Fruit fly (Drosophila melanogaster): Measurements from ENCODE around the gene Gr10a.
A peak's percentile ranks its signal among the peaks of the same experiment; 100 is the strongest.

Gene Gr10a

DNA sequence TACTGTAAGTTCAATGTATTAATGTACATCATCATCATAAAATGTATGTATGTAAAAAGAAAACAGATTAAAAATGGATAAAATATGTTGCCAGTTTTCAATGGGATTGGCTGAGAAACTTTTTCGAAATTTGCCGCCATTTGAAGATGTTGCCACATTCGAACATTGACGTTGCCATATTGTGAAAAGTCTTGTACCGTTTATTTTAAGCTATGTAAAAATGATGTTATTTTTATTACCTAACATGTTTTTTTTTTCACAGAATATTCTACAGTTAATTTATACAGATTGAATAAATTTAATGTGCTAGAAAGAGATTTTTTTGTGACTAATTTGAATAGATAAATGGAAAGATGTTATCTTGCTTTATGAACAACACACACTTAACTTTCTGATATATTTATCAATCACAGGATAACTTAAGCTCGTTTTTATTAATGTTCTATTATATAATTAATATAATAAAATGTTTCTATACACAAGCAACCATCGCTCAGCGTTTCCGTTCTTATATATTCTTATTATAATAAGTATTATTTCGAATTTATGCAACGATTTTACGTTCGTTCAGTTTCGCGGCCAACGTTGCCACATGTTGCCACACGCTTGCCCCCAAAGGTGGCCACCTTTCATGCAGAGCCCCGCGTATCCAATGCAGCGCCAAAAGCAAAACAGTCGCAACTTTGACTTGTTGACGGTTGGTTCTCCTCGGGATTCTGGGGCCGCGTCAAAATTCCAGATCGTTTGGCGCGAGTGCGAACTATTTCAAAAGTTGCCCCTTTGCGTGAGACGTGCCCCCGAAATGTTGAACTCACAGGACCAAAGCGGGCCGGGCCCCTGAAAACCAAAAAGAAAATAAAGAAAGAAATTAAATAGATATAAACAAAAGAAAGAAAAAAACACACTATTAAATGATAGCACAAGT is 42.0 kb upstream of the Gr10a start, which contains the start of gene CG43155:
Gene CG43155, plus strand, starts transcription at position 875 of the 925 bp plus-strand sequence.
- TF ChIP-seq E2f2 (GFP tag; IDR thresholded peaks at IDR 0.05), result peak; percentile 72
- 0 out of 2 replicates have a peak, but pooled peaks have one; percentile 9 for TF ChIP-seq amos (GFP tag; IDR thresholded peaks at IDR 0.05; ENCODE audit: partially characterized antibody)
- TF ChIP-seq lilli (GFP tag; optimal IDR thresholded peaks at IDR 0.05), result no peak
- TF ChIP-seq CTCF (GFP tag; optimal IDR thresholded peaks at IDR 0.05), result peak; percentile 57
- TF ChIP-seq stwl (tag; optimal IDR thresholded peaks at IDR 0.05), result peak; percentile 14
- peak; percentile 70 for TF ChIP-seq Dp (GFP tag; optimal IDR thresholded peaks at IDR 0.05)
- peak in 1 of 2 experiments; percentile 51 for TF ChIP-seq Pdp1 (GFP tag; optimal IDR thresholded peaks at IDR 0.05)
- TF ChIP-seq Myb (GFP tag; optimal IDR thresholded peaks at IDR 0.05), result peak; percentile 34
- TF ChIP-seq CG1603 (tag; optimal IDR thresholded peaks at IDR 0.05), result peak; percentile 10
- peak; percentile 20 for TF ChIP-seq pzg (GFP tag; optimal IDR thresholded peaks at IDR 0.05)
- peak; percentile 42; the same call in 1 of the 2 replicates for TF ChIP-seq CG13287 (GFP tag; IDR thresholded peaks at IDR 0.05; ENCODE audit: partially characterized antibody)
- peak; percentile 14; the same call in 1 of the 2 replicates for TF ChIP-seq bbx (GFP tag; IDR thresholded peaks at IDR 0.05; ENCODE audit: partially characterized antibody)
- TF ChIP-seq Med (GFP tag), result peak; percentile 63
- TF ChIP-seq crp (GFP tag; optimal IDR thresholded peaks at IDR 0.05), result no peak
- 0 out of 3 replicates have a peak, but pooled peaks have one; percentile 20 for TF ChIP-seq CG34422 (GFP tag; IDR thresholded peaks at IDR 0.05)
- no peak for TF ChIP-seq CG10654 (GFP tag; optimal IDR thresholded peaks at IDR 0.05)

DNA sequence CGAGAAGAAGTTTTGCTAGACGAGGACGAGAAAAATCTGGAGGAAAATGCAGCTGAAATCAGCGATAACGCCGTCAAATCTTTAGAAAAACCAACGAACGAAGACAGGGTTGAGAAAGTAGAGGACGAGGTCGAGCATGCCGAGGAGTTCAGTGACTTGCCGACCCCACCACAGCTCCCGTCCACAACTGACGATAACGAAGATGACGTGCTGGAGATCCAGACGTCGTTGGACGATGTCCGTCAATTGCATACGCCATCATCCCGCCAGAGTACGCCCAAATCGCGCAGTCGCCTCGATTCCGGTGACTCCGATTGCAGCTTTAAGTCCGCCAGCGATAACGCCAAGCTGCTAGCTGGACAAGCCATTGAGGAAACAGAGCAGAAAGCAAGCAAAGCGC is 39.9 kb upstream of the Gr10a start:
- no peak for TF ChIP-seq cas (GFP tag; IDR thresholded peaks at IDR 0.05)
- TF ChIP-seq caup (GFP tag; optimal IDR thresholded peaks at IDR 0.05; ENCODE audit: severe bottlenecking), result no peak
- TF ChIP-seq C15 (GFP tag; IDR thresholded peaks at IDR 0.05), result no peak
- TF ChIP-seq sens (GFP tag), result no peak
- TF ChIP-seq CG7556 (GFP tag; optimal IDR thresholded peaks at IDR 0.05), result no peak
- TF ChIP-seq CG4617 (GFP tag; optimal IDR thresholded peaks at IDR 0.05; ENCODE audit: borderline replicate concordance), result no peak
- TF ChIP-seq CG12104 (GFP tag; optimal IDR thresholded peaks at IDR 0.05), result no peak
- TF ChIP-seq eve (GFP tag; optimal IDR thresholded peaks at IDR 0.05), result no peak
- no peak for TF ChIP-seq CG6813 (GFP tag; optimal IDR thresholded peaks at IDR 0.05)
- TF ChIP-seq kay (GFP tag; optimal IDR thresholded peaks at IDR 0.05), result no peak
- TF ChIP-seq al (GFP tag; IDR thresholded peaks at IDR 0.05), result no peak
- no peak for TF ChIP-seq CG33557 (GFP tag; optimal IDR thresholded peaks at IDR 0.05)
- no peak for TF ChIP-seq gcm2 (GFP tag; optimal IDR thresholded peaks at IDR 0.05)
- no peak for TF ChIP-seq CG6854 (GFP tag; optimal IDR thresholded peaks at IDR 0.05)
- TF ChIP-seq H2.0 (GFP tag; IDR thresholded peaks at IDR 0.05), result no peak
- TF ChIP-seq Dip3 (GFP tag; optimal IDR thresholded peaks at IDR 0.05), result no peak

DNA sequence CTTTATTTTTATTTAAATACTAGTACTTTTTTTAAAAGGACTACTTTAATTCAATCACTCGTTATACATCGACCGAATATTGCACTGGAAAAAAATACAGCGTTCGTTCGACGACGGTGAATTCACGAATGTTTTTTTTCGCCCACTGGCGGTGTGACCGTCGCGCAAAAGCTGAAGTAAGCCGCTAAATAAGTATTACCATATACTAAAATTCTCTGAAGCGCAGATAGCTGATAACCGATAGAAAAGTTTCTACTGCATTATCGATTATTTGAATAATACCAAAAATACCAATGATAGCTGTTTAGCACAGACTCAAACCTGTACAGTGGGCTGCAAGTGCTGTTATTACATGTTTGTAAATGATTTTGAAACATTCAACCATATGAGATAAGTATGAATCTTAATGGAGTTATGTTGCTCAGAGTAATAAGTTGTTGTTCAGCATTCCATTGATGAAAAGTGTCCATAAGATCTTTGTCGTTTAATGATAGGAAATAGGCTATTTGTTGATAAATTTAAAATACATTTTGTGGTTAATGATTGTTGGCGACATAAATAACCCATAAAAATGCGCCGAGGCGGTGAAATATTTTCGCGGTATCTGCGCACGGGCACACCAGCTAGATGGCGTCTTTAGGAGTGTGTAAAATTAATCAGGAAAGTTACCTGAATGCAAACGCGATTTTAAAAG is 37.1 kb upstream of the Gr10a start, which contains the start of the genes Evi5 and HP5:
Gene Evi5, minus strand, starts transcription at position 198 of the 694 bp plus-strand sequence.
Gene HP5, plus strand, starts transcription at position 598 of the 694 bp plus-strand sequence.
- TF ChIP-seq cg (GFP tag; optimal IDR thresholded peaks at IDR 0.05), result peak; percentile 31
- TF ChIP-seq eve (GFP tag; optimal IDR thresholded peaks at IDR 0.05), result peak in 1 of 2 experiments; percentile 32
- TF ChIP-seq gcm2 (GFP tag; optimal IDR thresholded peaks at IDR 0.05), result no peak
- TF ChIP-seq CG13775 (GFP tag; optimal IDR thresholded peaks at IDR 0.05), result peak; percentile 25
- peak; percentile 49 for TF ChIP-seq CG3847 (GFP tag; IDR thresholded peaks at IDR 0.05)
- peak; percentile 55 for TF ChIP-seq CG33213 (GFP tag; optimal IDR thresholded peaks at IDR 0.05)
- peak; percentile 40; the same call in 1 of the 3 replicates for TF ChIP-seq B-H1 (GFP tag; IDR thresholded peaks at IDR 0.05)
- peak; percentile 36 for TF ChIP-seq lab (GFP tag; optimal IDR thresholded peaks at IDR 0.05)
- 0 out of 3 replicates have a peak, but pooled peaks have one; percentile 22 for TF ChIP-seq otp (GFP tag; IDR thresholded peaks at IDR 0.05)
- no peak for TF ChIP-seq CG12236 (GFP tag; optimal IDR thresholded peaks at IDR 0.05)
- no peak for TF ChIP-seq CG31365 (tag; optimal IDR thresholded peaks at IDR 0.05)
- TF ChIP-seq CG13424 (tag; optimal IDR thresholded peaks at IDR 0.05), result peak; percentile 33
- 0 out of 3 replicates have a peak, but pooled peaks have one; percentile 22 for TF ChIP-seq HLH4C (GFP tag; IDR thresholded peaks at IDR 0.05; ENCODE audit: partially characterized antibody)
- peak; percentile 40 for TF ChIP-seq Lhr (GFP tag; optimal IDR thresholded peaks at IDR 0.05)
- TF ChIP-seq CG10274 (GFP tag; optimal IDR thresholded peaks at IDR 0.05), result no peak
